Worm (Caenorhabditis elegans): ENCODE data around the gene vab-8.
A peak's percentile ranks its signal among the peaks of the same experiment; 100 is the strongest.

Gene vab-8

DNA sequence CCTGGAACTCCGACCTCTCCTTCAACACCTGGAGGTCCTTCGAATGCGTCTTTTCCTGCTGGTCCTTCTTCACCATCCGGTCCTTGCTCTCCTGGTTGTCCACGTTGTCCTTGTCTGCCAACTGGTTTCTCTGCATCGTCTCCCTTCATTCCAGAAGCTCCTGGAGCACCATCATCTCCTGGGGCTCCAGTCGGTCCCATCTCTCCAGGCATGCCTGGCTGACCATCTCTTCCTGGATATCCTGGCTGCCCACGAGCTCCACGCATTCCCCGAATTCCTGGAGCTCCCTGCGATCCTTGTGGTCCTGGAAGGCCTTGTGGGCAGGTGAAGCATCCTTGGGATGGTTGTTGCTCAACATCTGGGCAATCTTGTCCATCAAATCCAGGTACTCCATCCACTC lies 15.4 kb upstream of the vab-8 start:
- TF ChIP-seq C34F6.9 (tag; optimal IDR thresholded peaks at IDR 0.05) (no peak), ztf-1 (GFP tag; conservative IDR thresholded peaks at IDR 0.05) (0 out of 2 replicates have a peak, but pooled peaks have one; percentile 44), ama-1 (optimal IDR thresholded peaks at IDR 0.05) (no peak)

- TF ChIP-seq lin-11 (tag; optimal IDR thresholded peaks at IDR 0.05) (no peak), elt-1 (tag; optimal IDR thresholded peaks at IDR 0.05) (no peak), skn-1 (tag; optimal IDR thresholded peaks at IDR 0.05) (no peak), R02D3.7 (tag; optimal IDR thresholded peaks at IDR 0.05) (no peak), dmd-4 (tag; optimal IDR thresholded peaks at IDR 0.05) (no peak), nhr-11 (tag; optimal IDR thresholded peaks at IDR 0.05) (no peak), egl-27 (tag; optimal IDR thresholded peaks at IDR 0.05) (no peak), nhr-25 (tag; optimal IDR thresholded peaks at IDR 0.05) (no peak), snpc-4 (tag; optimal IDR thresholded peaks at IDR 0.05) (no peak), sma-9 (GFP tag; optimal IDR thresholded peaks at IDR 0.05) (no peak), sma-9 (tag; optimal IDR thresholded peaks at IDR 0.05) (no peak), lsy-2 (tag; optimal IDR thresholded peaks at IDR 0.05) (no peak), nhr-12 (tag; optimal IDR thresholded peaks at IDR 0.05) (no peak), nhr-10 (tag; optimal IDR thresholded peaks at IDR 0.05) (no peak), ztf-4 (tag; optimal IDR thresholded peaks at IDR 0.05) (no peak), ZK546.5 (tag; optimal IDR thresholded peaks at IDR 0.05) (no peak), fos-1 (tag; optimal IDR thresholded peaks at IDR 0.05) (no peak), ceh-82 (tag; optimal IDR thresholded peaks at IDR 0.05) (no peak), nhr-23 (tag; optimal IDR thresholded peaks at IDR 0.05) (no peak), C34F6.9 (tag; optimal IDR thresholded peaks at IDR 0.05) (no peak)
These were observed 14.6 kb upstream of the vab-8 start, which contains the start of gene lon-3 for ce11 chrV:12198545-12198944. Gene lon-3, minus strand, starts transcription at chrV:12198645.

DNA sequence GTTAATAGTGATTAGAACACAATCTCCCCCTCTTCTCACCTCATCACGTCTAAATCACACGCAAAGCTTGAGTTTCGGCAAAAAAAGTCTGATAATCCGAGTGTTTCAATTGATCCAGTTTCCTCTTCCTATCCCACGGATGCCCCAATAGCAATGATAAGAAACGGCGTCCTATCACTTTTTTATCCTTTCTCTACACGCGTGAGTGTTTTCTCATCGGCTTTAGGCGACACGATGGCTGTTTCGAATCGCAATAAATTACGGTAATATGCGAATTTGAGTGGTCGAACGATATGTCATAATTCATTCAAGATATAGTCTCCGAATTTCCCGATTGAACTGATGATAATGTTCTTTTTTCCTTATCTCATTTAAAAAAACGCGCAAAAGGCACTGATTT lies 13.7 kb upstream of the vab-8 start:
- TF ChIP-seq blmp-1 (tag; optimal IDR thresholded peaks at IDR 0.05; ENCODE audit: insufficient read depth) (no peak), fos-1 (tag; optimal IDR thresholded peaks at IDR 0.05) (peak; percentile 9), egl-27 (tag; optimal IDR thresholded peaks at IDR 0.05) (peak; percentile 27), sma-9 (GFP tag; optimal IDR thresholded peaks at IDR 0.05) (peak; percentile 77), sma-9 (tag; optimal IDR thresholded peaks at IDR 0.05) (no peak), ceh-16 (tag; optimal IDR thresholded peaks at IDR 0.05) (no peak), nhr-21 (tag; optimal IDR thresholded peaks at IDR 0.05) (peak; percentile 80), sma-3 (GFP tag; optimal IDR thresholded peaks at IDR 0.05) (peak; percentile 78), peb-1 (tag; optimal IDR thresholded peaks at IDR 0.05) (no peak), sem-4 (tag; optimal IDR thresholded peaks at IDR 0.05) (peak; percentile 3), ceh-82 (tag; optimal IDR thresholded peaks at IDR 0.05) (no peak), unc-39 (tag; optimal IDR thresholded peaks at IDR 0.05) (no peak)

- TF ChIP-seq ceh-16 (tag; optimal IDR thresholded peaks at IDR 0.05): no peak
- peak; percentile 1 for TF ChIP-seq sma-9 (GFP tag; optimal IDR thresholded peaks at IDR 0.05)
- TF ChIP-seq sma-9 (tag; optimal IDR thresholded peaks at IDR 0.05): no peak
These were observed 4.4 kb upstream of the vab-8 start for ce11 chrV:12208678-12209077.

- no peak for TF ChIP-seq sma-9 (GFP tag; optimal IDR thresholded peaks at IDR 0.05)
- TF ChIP-seq sma-9 (tag; optimal IDR thresholded peaks at IDR 0.05): no peak
- no peak for TF ChIP-seq lin-11 (tag; optimal IDR thresholded peaks at IDR 0.05)
- TF ChIP-seq ceh-16 (tag; optimal IDR thresholded peaks at IDR 0.05): no peak
- no peak for TF ChIP-seq ztf-4 (tag; optimal IDR thresholded peaks at IDR 0.05)
- TF ChIP-seq gmeb-1 (tag; optimal IDR thresholded peaks at IDR 0.05): no peak
- no peak for TF ChIP-seq mab-5 (tag; optimal IDR thresholded peaks at IDR 0.05)
- TF ChIP-seq nhr-21 (tag; optimal IDR thresholded peaks at IDR 0.05): no peak
- no peak for TF ChIP-seq unc-39 (tag; optimal IDR thresholded peaks at IDR 0.05)
- no peak for TF ChIP-seq nhr-23 (tag; optimal IDR thresholded peaks at IDR 0.05)
- no peak for TF ChIP-seq sem-4 (tag; optimal IDR thresholded peaks at IDR 0.05)
- TF ChIP-seq ztf-11 (tag; optimal IDR thresholded peaks at IDR 0.05): no peak
- TF ChIP-seq ama-1 (optimal IDR thresholded peaks at IDR 0.05): no peak
- no peak for TF ChIP-seq fos-1 (tag; optimal IDR thresholded peaks at IDR 0.05)
- TF ChIP-seq blmp-1 (tag; optimal IDR thresholded peaks at IDR 0.05; ENCODE audit: insufficient read depth): no peak
- TF ChIP-seq dmd-4 (tag; optimal IDR thresholded peaks at IDR 0.05): no peak
- no peak for TF ChIP-seq sma-3 (GFP tag; optimal IDR thresholded peaks at IDR 0.05)
- no peak for TF ChIP-seq nhr-11 (tag; optimal IDR thresholded peaks at IDR 0.05)
- no peak for TF ChIP-seq lin-39 (tag; optimal IDR thresholded peaks at IDR 0.05)
- no peak for TF ChIP-seq lsy-2 (tag; optimal IDR thresholded peaks at IDR 0.05)
- no peak for TF ChIP-seq R02D3.7 (tag; optimal IDR thresholded peaks at IDR 0.05)
These were observed 3.2 kb upstream of the vab-8 start for ce11 chrV:12209951-12210350.
